Fruit fly (Drosophila melanogaster) whole organism, embryonic: ENCODE measurements around the gene Fatp1.

ENCODE experiments used
- CG10654 ChIP-seq: fragments of 200-800 bp; sonication (Bioruptor generic); optimal IDR thresholded peaks from 2 replicates; lab custom pipeline; 2016; ENCODE audit warnings: missing biosample characterization, missing genetic modification characterization
- CG11398 ChIP-seq: fragments of 200-800 bp; sonication (Bioruptor generic); optimal IDR thresholded peaks from 2 replicates; lab custom pipeline; 2016; ENCODE audit warnings: missing biosample characterization, missing genetic modification characterization
- CG12071 ChIP-seq: fragments of 200-800 bp; sonication (Bioruptor generic); optimal IDR thresholded peaks from 3 replicates; lab custom pipeline; 2018; ENCODE audit warnings: missing biosample characterization, mild to moderate bottlenecking, missing genetic modification characterization
- CG12659 ChIP-seq: fragments of 200-800 bp; sonication (Bioruptor generic); optimal IDR thresholded peaks from 3 replicates; lab custom pipeline; 2017; ENCODE audit warnings: mild to moderate bottlenecking, missing biosample characterization, missing genetic modification reagents, missing genetic modification characterization
- CG13775 ChIP-seq: fragments of 200-800 bp; sonication (Bioruptor generic); optimal IDR thresholded peaks from 3 replicates; lab custom pipeline; 2017; ENCODE audit warnings: missing biosample characterization, mild to moderate bottlenecking, missing genetic modification characterization
- CG14710 ChIP-seq: fragments of 200-800 bp; sonication (Bioruptor generic); optimal IDR thresholded peaks from 3 replicates; lab custom pipeline; 2019; ENCODE audit warnings: missing biosample characterization, mild to moderate bottlenecking, missing genetic modification characterization, moderate library complexity
- CG14965 ChIP-seq: fragments of 200-800 bp; sonication (Bioruptor generic); optimal IDR thresholded peaks from 2 replicates; lab custom pipeline; 2016; ENCODE audit warnings: missing biosample characterization, missing genetic modification characterization, borderline replicate concordance
- CG17385 ChIP-seq: fragments of 200-800 bp; sonication (Bioruptor generic); optimal IDR thresholded peaks from 3 replicates; lab custom pipeline; 2018; ENCODE audit warnings: missing biosample characterization, mild to moderate bottlenecking, missing genetic modification characterization
- CG2678 ChIP-seq: fragments of 200-800 bp; sonication (Bioruptor generic); optimal IDR thresholded peaks from 3 replicates; lab custom pipeline; 2019; ENCODE audit warnings: missing biosample characterization, mild to moderate bottlenecking, missing genetic modification characterization, moderate library complexity
- CG33557 ChIP-seq: fragments of 200-800 bp; sonication (Bioruptor generic); optimal IDR thresholded peaks from 2 replicates; lab custom pipeline; 2019; ENCODE audit warnings: missing biosample characterization, mild to moderate bottlenecking, missing genetic modification characterization, moderate library complexity
- CG3407 ChIP-seq: fragments of 200-800 bp; sonication (Bioruptor generic); optimal IDR thresholded peaks from 2 replicates; lab custom pipeline; 2018; ENCODE audit warnings: missing biosample characterization, mild to moderate bottlenecking, missing genetic modification characterization
- CG6254 ChIP-seq: fragments of 200-800 bp; sonication (Bioruptor generic); optimal IDR thresholded peaks from 3 replicates; lab custom pipeline; 2017; ENCODE audit warnings: mild to moderate bottlenecking, missing biosample characterization, missing genetic modification reagents, missing genetic modification characterization
- CG6791 ChIP-seq: fragments of 200-800 bp; sonication (Bioruptor generic); IDR thresholded peaks from 3 replicates; pipeline ENCODE4 v1.3.6; 2022; ENCODE audit warnings: missing biosample characterization, missing genetic modification characterization; ENCODE audit not compliant: partially characterized antibody
- CG7357 ChIP-seq: fragments of 200-800 bp; sonication (Bioruptor generic); IDR thresholded peaks from 3 replicates; pipeline ENCODE4 v1.3.6; 2022; ENCODE audit warnings: missing biosample characterization, missing genetic modification characterization
- CG7556 ChIP-seq: fragments of 200-800 bp; sonication (Bioruptor generic); optimal IDR thresholded peaks from 2 replicates; lab custom pipeline; 2017; ENCODE audit warnings: missing biosample characterization, mild to moderate bottlenecking, missing genetic modification characterization
- CG7987 ChIP-seq: fragments of 200-800 bp; sonication (Bioruptor generic); optimal IDR thresholded peaks from 2 replicates; lab custom pipeline; 2018; ENCODE audit warnings: missing biosample characterization, mild to moderate bottlenecking, missing genetic modification characterization, moderate library complexity
- CG9437 ChIP-seq: fragments of 200-800 bp; sonication (Bioruptor generic); optimal IDR thresholded peaks from 2 replicates; lab custom pipeline; 2018; ENCODE audit warnings: missing biosample characterization, mild to moderate bottlenecking, missing genetic modification characterization
- D ChIP-seq, 2 experiments: fragments of 200-800 bp in 1 of 2; fragments of >200 bp in 1 of 2; sonication (Bioruptor generic) in 1 of 2; optimal IDR thresholded peaks; 2 replicates in 1 of 2; 3 replicates in 1 of 2; lab custom pipeline; 2017; ENCODE audit warnings: mild to moderate bottlenecking in 1 of 2, missing biosample characterization in 1 of 2, missing genetic modification characterization in 1 of 2, missing genetic modification reagents in 1 of 2
- D19B ChIP-seq: fragments of 200-800 bp; sonication (Bioruptor generic); optimal IDR thresholded peaks from 2 replicates; lab custom pipeline; 2017; ENCODE audit warnings: missing biosample characterization, mild to moderate bottlenecking, missing genetic modification characterization
- Doc3 ChIP-seq: fragments of 200-800 bp; sonication (Bioruptor generic); IDR thresholded peaks from 3 replicates; pipeline ENCODE4 v1.3.6; 2022; ENCODE audit warnings: missing biosample characterization, missing genetic modification characterization; ENCODE audit not compliant: partially characterized antibody
- Kr ChIP-seq: fragments of 200-800 bp; sonication (Bioruptor generic); optimal IDR thresholded peaks from 2 replicates; lab custom pipeline; 2017; ENCODE audit warnings: missing biosample characterization, mild to moderate bottlenecking, missing genetic modification characterization
- Oaz ChIP-seq: fragments of 200-800 bp; sonication (Bioruptor generic); IDR thresholded peaks from 2 replicates; pipeline ENCODE4 v1.3.6; 2022; ENCODE audit warnings: missing biosample characterization, missing genetic modification characterization
- Opbp ChIP-seq: fragments of 200-800 bp; sonication (Bioruptor generic); IDR thresholded peaks from 3 replicates; pipeline ENCODE4 v1.3.6; 2022; ENCODE audit warnings: missing biosample characterization, missing genetic modification characterization; ENCODE audit not compliant: partially characterized antibody
- Poxn ChIP-seq: fragments of 200-800 bp; sonication (Bioruptor generic); IDR thresholded peaks from 2 replicates; pipeline ENCODE4 v1.3.6; 2022; ENCODE audit warnings: missing biosample characterization, missing genetic modification characterization
- Side ChIP-seq: fragments of 200-800 bp; sonication (Bioruptor generic); optimal IDR thresholded peaks from 2 replicates; lab custom pipeline; 2016; ENCODE audit warnings: missing biosample characterization, missing genetic modification characterization
- Sox100B ChIP-seq: fragments of 200-800 bp; sonication (Bioruptor generic); optimal IDR thresholded peaks from 3 replicates; lab custom pipeline; 2018; ENCODE audit warnings: missing biosample characterization, mild to moderate bottlenecking, missing genetic modification characterization
- Trl ChIP-seq, 3 experiments: fragments of >200 bp in 2 of 3; fragments of 200-800 bp in 1 of 3; sonication (Bioruptor generic) in 1 of 3; optimal IDR thresholded peaks; 2 replicates in 1 of 3; 3 replicates in 2 of 3; lab custom pipeline; 2016 to 2017; ENCODE audit warnings: missing biosample characterization in 1 of 3, missing genetic modification characterization in 1 of 3
- bowl ChIP-seq: fragments of 200-800 bp; sonication (Bioruptor generic); IDR thresholded peaks from 2 replicates; pipeline ENCODE4 v1.3.6; 2022; ENCODE audit warnings: missing biosample characterization, missing genetic modification characterization
- crol ChIP-seq: fragments of 200-800 bp; sonication (Bioruptor generic); IDR thresholded peaks from 2 replicates; pipeline ENCODE4 v1.3.6; 2022; ENCODE audit warnings: missing biosample characterization, missing genetic modification characterization
- disco-r ChIP-seq: fragments of 200-800 bp; sonication (Bioruptor generic); optimal IDR thresholded peaks from 2 replicates; lab custom pipeline; 2016; ENCODE audit warnings: missing biosample characterization, missing genetic modification characterization
- esg ChIP-seq: fragments of 200-800 bp; sonication (Bioruptor generic); conservative IDR thresholded peaks from 2 replicates; pipeline ENCODE4 v1.3.6; 2022; ENCODE audit warnings: missing biosample characterization, missing genetic modification characterization
- fd96Cb ChIP-seq: fragments of 200-800 bp; sonication (Bioruptor generic); optimal IDR thresholded peaks from 2 replicates; lab custom pipeline; 2018; ENCODE audit warnings: missing biosample characterization, mild to moderate bottlenecking, missing genetic modification characterization, moderate library complexity
- gcm2 ChIP-seq: fragments of 200-800 bp; sonication (Bioruptor generic); optimal IDR thresholded peaks from 2 replicates; lab custom pipeline; 2016; ENCODE audit warnings: missing biosample characterization, missing genetic modification characterization
- gsb ChIP-seq: fragments of 200-800 bp; sonication (Bioruptor generic); IDR thresholded peaks from 2 replicates; pipeline ENCODE4 v1.3.6; 2022; ENCODE audit warnings: missing biosample characterization, missing genetic modification characterization
- gsb-n ChIP-seq: fragments of 200-800 bp; sonication (Bioruptor generic); optimal IDR thresholded peaks from 3 replicates; lab custom pipeline; 2018; ENCODE audit warnings: missing biosample characterization, mild to moderate bottlenecking, missing genetic modification characterization
- h ChIP-seq: fragments of >200 bp; optimal IDR thresholded peaks from 2 replicates; lab custom pipeline; 2017
- hb ChIP-seq: fragments of 200-800 bp; sonication (Bioruptor generic); IDR thresholded peaks from 3 replicates; pipeline ENCODE4 v1.3.6; 2022; ENCODE audit warnings: missing biosample characterization, missing genetic modification characterization; ENCODE audit not compliant: partially characterized antibody
- ind ChIP-seq: fragments of 200-800 bp; sonication (Bioruptor generic); optimal IDR thresholded peaks from 3 replicates; lab custom pipeline; 2016; ENCODE audit warnings: missing biosample characterization, missing genetic modification characterization
- lov ChIP-seq, 2 experiments: fragments of 200-800 bp in 1 of 2; fragments of >200 bp in 1 of 2; sonication (Bioruptor generic) in 1 of 2; IDR thresholded peaks in 1 of 2; optimal IDR thresholded peaks in 1 of 2; 2 replicates in 1 of 2; 3 replicates in 1 of 2; pipeline versions ENCODE4 v1.3.6 to Lab custom; 2017 to 2022; ENCODE audit warnings: missing biosample characterization in 1 of 2, missing genetic modification characterization in 1 of 2
- mam ChIP-seq: fragments of 200-800 bp; sonication (Bioruptor generic); optimal IDR thresholded peaks from 3 replicates; lab custom pipeline; 2016; ENCODE audit warnings: missing biosample characterization, missing genetic modification characterization
- mirr ChIP-seq: fragments of 200-800 bp; sonication (Bioruptor generic); optimal IDR thresholded peaks from 3 replicates; lab custom pipeline; 2018; ENCODE audit warnings: missing biosample characterization, mild to moderate bottlenecking, missing genetic modification characterization
- pros ChIP-seq: fragments of 200-800 bp; sonication (Bioruptor generic); optimal IDR thresholded peaks from 3 replicates; lab custom pipeline; 2019; ENCODE audit warnings: missing biosample characterization, mild to moderate bottlenecking, missing genetic modification characterization, moderate library complexity
- rib ChIP-seq: fragments of 200-800 bp; sonication (Bioruptor generic); IDR thresholded peaks from 2 replicates; pipeline ENCODE4 v1.3.6; 2022; ENCODE audit warnings: missing biosample characterization, missing genetic modification characterization
- ro ChIP-seq: fragments of 200-800 bp; sonication (Bioruptor generic); IDR thresholded peaks from 2 replicates; pipeline ENCODE4 v1.3.6; 2022; ENCODE audit warnings: missing biosample characterization, missing genetic modification characterization
- slp2 ChIP-seq: fragments of 200-800 bp; sonication (Bioruptor generic); optimal IDR thresholded peaks from 2 replicates; lab custom pipeline; 2016; ENCODE audit warnings: missing biosample characterization, missing genetic modification characterization
- sqz ChIP-seq: fragments of 200-800 bp; sonication (Bioruptor generic); optimal IDR thresholded peaks from 3 replicates; lab custom pipeline; 2018; ENCODE audit warnings: missing biosample characterization, mild to moderate bottlenecking, missing genetic modification characterization
- tio ChIP-seq: fragments of 200-800 bp; sonication (Bioruptor generic); optimal IDR thresholded peaks from 2 replicates; lab custom pipeline; 2017; ENCODE audit warnings: missing biosample characterization, missing genetic modification characterization, inconsistent platforms
- tna ChIP-seq: fragments of 200-800 bp; sonication (Bioruptor generic); IDR thresholded peaks from 2 replicates; pipeline ENCODE4 v1.3.6; 2022; ENCODE audit warnings: missing biosample characterization, missing genetic modification characterization; ENCODE audit not compliant: partially characterized antibody
- zen ChIP-seq: fragments of 200-800 bp; sonication (Bioruptor generic); optimal IDR thresholded peaks from 3 replicates; lab custom pipeline; 2018; ENCODE audit warnings: missing biosample characterization, mild to moderate bottlenecking, missing genetic modification characterization, moderate library complexity
- zfh2 ChIP-seq: fragments of 200-800 bp; sonication (Bioruptor generic); optimal IDR thresholded peaks from 2 replicates; lab custom pipeline; 2016; ENCODE audit warnings: missing biosample characterization, missing genetic modification characterization

The Fatp1 gene

DNA sequence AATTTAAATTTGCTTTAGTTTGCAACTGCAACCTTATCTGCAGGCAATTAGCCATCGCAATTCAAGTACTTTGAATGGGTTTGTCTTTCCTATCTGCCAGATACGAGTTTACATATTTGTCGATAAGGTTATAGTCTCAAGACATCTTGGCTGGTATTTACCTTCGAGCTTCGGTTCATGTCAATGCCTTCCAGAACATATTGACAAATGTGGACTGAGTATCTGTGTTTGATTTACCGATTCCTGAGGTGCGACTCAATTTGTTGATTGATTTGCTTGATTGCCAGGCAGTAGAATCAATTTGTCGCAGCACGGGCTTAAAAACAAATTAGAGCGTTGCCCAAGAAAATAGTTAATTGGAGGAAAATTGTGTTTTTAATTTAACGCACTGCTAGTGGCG lies 35.8 kb upstream of the Fatp1 start (continued):
- peak; percentile 4 for TF ChIP-seq Side (GFP tag; lab: Kevin White, UChicago)
- TF ChIP-seq CG14965 (GFP tag; lab: Kevin White, UChicago), result no peak
- TF ChIP-seq gsb-n, result peak; percentile 56
- no peak for TF ChIP-seq CG9437 (GFP tag; lab: Kevin White, UChicago)
- TF ChIP-seq Opbp (GFP tag; lab: Robert Waterston, UW), result no peak
- TF ChIP-seq Poxn (GFP tag; lab: Robert Waterston, UW), result no peak
- TF ChIP-seq gcm2 (GFP tag; lab: Kevin White, UChicago), result no peak
- no peak for TF ChIP-seq Oaz (GFP tag; lab: Robert Waterston, UW)
- no peak for TF ChIP-seq D19B (GFP tag; lab: Kevin White, UChicago)
- no peak for TF ChIP-seq CG12659 (GFP tag; lab: Kevin White, UChicago)
- no peak for TF ChIP-seq crol (GFP tag; lab: Robert Waterston, UW)
- TF ChIP-seq CG3407 (GFP tag; lab: Kevin White, UChicago), result peak; percentile 44
- TF ChIP-seq bowl (GFP tag; lab: Robert Waterston, UW), result no peak
- TF ChIP-seq fd96Cb (tag; lab: Kevin White, UChicago), result no peak
- TF ChIP-seq CG11398 (GFP tag; lab: Kevin White, UChicago), result peak; percentile 31
- no peak for TF ChIP-seq esg (GFP tag; lab: Robert Waterston, UW)
- no peak for TF ChIP-seq ind (GFP tag; lab: Kevin White, UChicago)
- TF ChIP-seq D (optimal IDR thresholded peaks at IDR 0.05; lab: Kevin White, UChicago), result no peak
- peak; percentile 28 for TF ChIP-seq D (GFP tag; optimal IDR thresholded peaks at IDR 0.05; lab: Kevin White, UChicago)
- peak; percentile 73 for TF ChIP-seq CG7987
- TF ChIP-seq slp2 (GFP tag; lab: Kevin White, UChicago), result no peak
- no peak for TF ChIP-seq lov (optimal IDR thresholded peaks at IDR 0.05; lab: Kevin White, UChicago)
- no peak for TF ChIP-seq lov (GFP tag; IDR thresholded peaks at IDR 0.05; lab: Robert Waterston, UW)
- peak; percentile 40 for TF ChIP-seq CG2678 (tag; lab: Kevin White, UChicago)
- TF ChIP-seq CG12071 (GFP tag; lab: Kevin White, UChicago), result peak; percentile 45
- TF ChIP-seq CG17385 (GFP tag; lab: Kevin White, UChicago), result no peak
- TF ChIP-seq CG7556 (GFP tag; lab: Kevin White, UChicago), result no peak
- no peak for TF ChIP-seq Trl (optimal IDR thresholded peaks at IDR 0.05; lab: Kevin White, UChicago)
- TF ChIP-seq Trl (GFP tag; optimal IDR thresholded peaks at IDR 0.05; lab: Kevin White, UChicago), result peak; percentile 21
- TF ChIP-seq mirr (GFP tag; lab: Kevin White, UChicago), result peak; percentile 72
- TF ChIP-seq tio (GFP tag; lab: Kevin White, UChicago), result peak; percentile 14
- no peak for TF ChIP-seq tna (GFP tag; lab: Robert Waterston, UW)
- TF ChIP-seq CG6791 (GFP tag; lab: Robert Waterston, UW), result no peak
- TF ChIP-seq rib (GFP tag; lab: Robert Waterston, UW), result no peak
- TF ChIP-seq pros (GFP tag; lab: Kevin White, UChicago), result peak; percentile 64
- peak; percentile 4 for TF ChIP-seq Sox100B
- no peak for TF ChIP-seq gsb (GFP tag; lab: Robert Waterston, UW)
- no peak for TF ChIP-seq mam
- no peak for TF ChIP-seq CG10654 (GFP tag; lab: Kevin White, UChicago)
- peak; percentile 44 for TF ChIP-seq Kr (GFP tag; lab: Kevin White, UChicago)
- no peak for TF ChIP-seq zen (tag; lab: Kevin White, UChicago)
- peak; percentile 86 for TF ChIP-seq CG33557
- peak; percentile 49 for TF ChIP-seq CG14710 (tag; lab: Kevin White, UChicago)
- no peak for TF ChIP-seq h
- TF ChIP-seq zfh2 (GFP tag; lab: Kevin White, UChicago), result no peak
- no peak for TF ChIP-seq CG7357 (GFP tag; lab: Robert Waterston, UW)
- TF ChIP-seq Doc3 (GFP tag; lab: Robert Waterston, UW), result no peak
- TF ChIP-seq CG6254 (GFP tag; lab: Kevin White, UChicago), result peak; percentile 7
- no peak for TF ChIP-seq hb (GFP tag; lab: Robert Waterston, UW)
- no peak for TF ChIP-seq sqz (GFP tag; lab: Kevin White, UChicago)
- TF ChIP-seq ro, result no peak
- TF ChIP-seq CG13775 (GFP tag; lab: Kevin White, UChicago), result peak; percentile 4
- no peak for TF ChIP-seq disco-r (GFP tag; lab: Kevin White, UChicago)
